Worm (Caenorhabditis elegans): ENCODE data around the gene Y42H9AR.5.

Gene Y42H9AR.5

ce11 chrIV:8142735-8143550, 40.6 kb downstream of the Y42H9AR.5 start, which contains the start of gene pmk-2 (continued):
- TF ChIP-seq swsn-7 (tag; optimal IDR thresholded peaks at IDR 0.05) (no peak), mab-9 (GFP tag; IDR thresholded peaks at IDR 0.05) (no peak), ceh-8 (GFP tag; optimal IDR thresholded peaks at IDR 0.05) (peak; percentile 43), pag-3 (tag; optimal IDR thresholded peaks at IDR 0.05; ENCODE audit: borderline replicate concordance, insufficient read depth) (no peak), dsc-1 (tag; optimal IDR thresholded peaks at IDR 0.05) (peak; percentile 98), lsy-2 (tag; optimal IDR thresholded peaks at IDR 0.05) (peak; percentile 34 to 37), isw-1 (GFP tag; IDR thresholded peaks at IDR 0.05) (no peak), mef-2 (tag; optimal IDR thresholded peaks at IDR 0.05) (no peak), hlh-4 (tag; optimal IDR thresholded peaks at IDR 0.05) (peak; percentile 22), C16A3.4 (tag; optimal IDR thresholded peaks at IDR 0.05) (no peak), sptf-1 (tag; optimal IDR thresholded peaks at IDR 0.05) (no peak), egl-27 (tag; optimal IDR thresholded peaks at IDR 0.05) (no peak), rnt-1 (tag; optimal IDR thresholded peaks at IDR 0.05) (no peak), ceh-63 (GFP tag; optimal IDR thresholded peaks at IDR 0.05) (no peak), fos-1 (tag; optimal IDR thresholded peaks at IDR 0.05) (peak; percentile 28), ztf-4 (tag; optimal IDR thresholded peaks at IDR 0.05) (no peak), lin-35 (GFP tag; optimal IDR thresholded peaks at IDR 0.05) (no peak), ceh-90 (tag; optimal IDR thresholded peaks at IDR 0.05) (no peak), ceh-88 (GFP tag; IDR thresholded peaks at IDR 0.05) (no peak), lin-39 (tag; optimal IDR thresholded peaks at IDR 0.05) (no peak), egl-13 (tag; optimal IDR thresholded peaks at IDR 0.05) (no peak), skn-1 (tag; optimal IDR thresholded peaks at IDR 0.05) (no peak), alr-1 (tag; optimal IDR thresholded peaks at IDR 0.05; ENCODE audit: borderline replicate concordance) (no peak), lin-15B (tag; optimal IDR thresholded peaks at IDR 0.05) (no peak), nhr-47 (tag; optimal IDR thresholded peaks at IDR 0.05) (peak; percentile 52)

- TF ChIP-seq sox-4 (tag; optimal IDR thresholded peaks at IDR 0.05) (no peak), dsc-1 (tag; optimal IDR thresholded peaks at IDR 0.05) (peak; percentile 65)
These were observed 42.0 kb downstream of the Y42H9AR.5 start for ce11 chrIV:8144341-8144740.

ce11 chrIV:8146283-8146682, 44.0 kb downstream of the Y42H9AR.5 start:
- TF ChIP-seq irx-1 (tag; optimal IDR thresholded peaks at IDR 0.05), result peak; percentile 11
- TF ChIP-seq lin-35 (GFP tag; optimal IDR thresholded peaks at IDR 0.05), result peak in 1 of 2 experiments; percentile 74
- peak; percentile 51 for TF ChIP-seq nhr-90 (tag; optimal IDR thresholded peaks at IDR 0.05; ENCODE audit: poor library complexity)
- TF ChIP-seq elt-3 (tag; optimal IDR thresholded peaks at IDR 0.05), result peak in 2 of 6 experiments; percentile 34 to 64
- TF ChIP-seq swsn-7 (tag; optimal IDR thresholded peaks at IDR 0.05), result peak; percentile 11
- TF ChIP-seq efl-1 (optimal IDR thresholded peaks at IDR 0.05), result peak in 1 of 2 experiments; percentile 33
- no peak for TF ChIP-seq efl-1 (GFP tag; optimal IDR thresholded peaks at IDR 0.05 in 1 of 2)
- no peak for TF ChIP-seq nhr-237 (tag; optimal IDR thresholded peaks at IDR 0.05)
- peak; percentile 23 for TF ChIP-seq nhr-47 (tag; optimal IDR thresholded peaks at IDR 0.05)
- peak; percentile 31 for TF ChIP-seq C16A3.4 (tag; optimal IDR thresholded peaks at IDR 0.05)
- no peak for TF ChIP-seq mab-9 (GFP tag; IDR thresholded peaks at IDR 0.05)
- TF ChIP-seq dpl-1 (GFP tag; optimal IDR thresholded peaks at IDR 0.05), result peak in 1 of 3 experiments; percentile 29
- TF ChIP-seq skn-1 (tag; optimal IDR thresholded peaks at IDR 0.05), result peak; percentile 40
- TF ChIP-seq mep-1 (tag; optimal IDR thresholded peaks at IDR 0.05), result peak; percentile 34
- peak; percentile 75 for TF ChIP-seq nhr-20 (tag; optimal IDR thresholded peaks at IDR 0.05)
- no peak for TF ChIP-seq nhr-11 (tag; optimal IDR thresholded peaks at IDR 0.05)
- TF ChIP-seq lir-3 (tag; optimal IDR thresholded peaks at IDR 0.05; ENCODE audit: poor library complexity), result peak; percentile 17
- TF ChIP-seq zip-4 (GFP tag; optimal IDR thresholded peaks at IDR 0.05), result no peak
- TF ChIP-seq snu-23 (GFP tag; optimal IDR thresholded peaks at IDR 0.05), result peak; percentile 76
- no peak for TF ChIP-seq jun-1 (tag; optimal IDR thresholded peaks at IDR 0.05)
- peak in 1 of 2 experiments; percentile 71 for TF ChIP-seq mdl-1 (tag; optimal IDR thresholded peaks at IDR 0.05)
- no peak for TF ChIP-seq unc-30 (tag; optimal IDR thresholded peaks at IDR 0.05)
- TF ChIP-seq nhr-12 (tag; optimal IDR thresholded peaks at IDR 0.05), result no peak
- TF ChIP-seq nhr-19 (GFP tag; conservative IDR thresholded peaks at IDR 0.05), result peak; percentile 17; the same call in 1 of the 2 replicates
- no peak for TF ChIP-seq zag-1 (tag; optimal IDR thresholded peaks at IDR 0.05)
- TF ChIP-seq lsy-2 (tag; optimal IDR thresholded peaks at IDR 0.05), result peak; percentile 14 to 46
- TF ChIP-seq blmp-1 (tag; optimal IDR thresholded peaks at IDR 0.05), result peak; percentile 45
- no peak for TF ChIP-seq nhr-84 (tag; optimal IDR thresholded peaks at IDR 0.05)
- no peak for TF ChIP-seq tbx-2 (tag; optimal IDR thresholded peaks at IDR 0.05)
